Worm (Caenorhabditis elegans) whole organism, late embryonic: ENCODE results near the gene col-138.

ENCODE experiments used
- C38D4.7 ChIP-seq: fragments of 200-800 bp; sonication (Bioruptor generic); optimal IDR thresholded peaks from 2 replicates; lab custom pipeline; 2018; ENCODE audit warnings: mild to moderate bottlenecking, missing genetic modification characterization, moderate library complexity, missing compliant biosample characterization
- K02D7.2 ChIP-seq: sonication (generic microtip); optimal IDR thresholded peaks from 2 replicates; lab custom pipeline; 2017; ENCODE audit warnings: mild to moderate bottlenecking, missing genetic modification characterization, missing compliant biosample characterization
- ahr-1 ChIP-seq: sonication (generic microtip); optimal IDR thresholded peaks from 2 replicates; lab custom pipeline; 2016; ENCODE audit warnings: missing genetic modification characterization, missing compliant biosample characterization
- ceh-18 ChIP-seq: sonication (generic microtip); optimal IDR thresholded peaks from 2 replicates; lab custom pipeline; 2016; ENCODE audit warnings: missing genetic modification characterization, missing compliant biosample characterization
- ceh-22 ChIP-seq: sonication (generic microtip); optimal IDR thresholded peaks from 2 replicates; lab custom pipeline; 2017; ENCODE audit warnings: missing biosample characterization, missing genetic modification characterization
- ceh-24 ChIP-seq: sonication (generic microtip); optimal IDR thresholded peaks from 2 replicates; lab custom pipeline; 2016; ENCODE audit warnings: mild to moderate bottlenecking, missing genetic modification characterization, missing compliant biosample characterization
- ceh-30 ChIP-seq: fragments of 150-350 bp; optimal IDR thresholded peaks from 2 replicates; lab custom pipeline; 2014; ENCODE audit warnings: missing biosample characterization, missing genetic modification characterization
- ceh-45 ChIP-seq: fragments of 200-800 bp; sonication (Bioruptor generic); IDR thresholded peaks from 2 replicates; pipeline ENCODE4 v1.3.6; 2022; ENCODE audit warnings: missing genetic modification reagents, missing genetic modification characterization, missing compliant biosample characterization
- ceh-9 ChIP-seq: sonication (generic microtip); optimal IDR thresholded peaks from 2 replicates; lab custom pipeline; 2016; ENCODE audit warnings: mild to moderate bottlenecking, missing genetic modification characterization, inconsistent platforms, missing compliant biosample characterization
- elt-4 ChIP-seq: sonication (generic microtip); optimal IDR thresholded peaks from 2 replicates; lab custom pipeline; 2016; ENCODE audit warnings: missing genetic modification characterization, missing compliant biosample characterization
- gmeb-2 ChIP-seq: sonication (generic microtip); optimal IDR thresholded peaks from 2 replicates; lab custom pipeline; 2016; ENCODE audit warnings: missing genetic modification characterization, inconsistent platforms, missing compliant biosample characterization
- hlh-13 ChIP-seq: fragments of 200-800 bp; sonication (Bioruptor generic); optimal IDR thresholded peaks from 2 replicates; lab custom pipeline; 2018; ENCODE audit warnings: mild to moderate bottlenecking, missing genetic modification characterization, missing compliant biosample characterization
- hlh-15 ChIP-seq: sonication (generic microtip); optimal IDR thresholded peaks from 2 replicates; lab custom pipeline; 2016; ENCODE audit warnings: missing genetic modification characterization, missing compliant biosample characterization
- hlh-6 ChIP-seq: sonication (generic microtip); optimal IDR thresholded peaks from 2 replicates; lab custom pipeline; 2016; ENCODE audit warnings: missing genotype, missing genetic modification characterization, missing compliant biosample characterization
- hlh-8 ChIP-seq: sonication (generic microtip); optimal IDR thresholded peaks from 2 replicates; lab custom pipeline; 2016; ENCODE audit warnings: missing genotype, missing genetic modification characterization, missing compliant biosample characterization
- lin-11 ChIP-seq: fragments of 200-800 bp; sonication (Bioruptor generic); optimal IDR thresholded peaks from 2 replicates; lab custom pipeline; 2018; ENCODE audit warnings: mild to moderate bottlenecking, missing genetic modification characterization, missing compliant biosample characterization
- nhr-11 ChIP-seq: fragments of 150-350 bp; optimal IDR thresholded peaks from 2 replicates; lab custom pipeline; 2014; ENCODE audit warnings: missing biosample characterization, missing genetic modification characterization
- pag-3 ChIP-seq: sonication (generic microtip); optimal IDR thresholded peaks from 2 replicates; lab custom pipeline; 2016; ENCODE audit warnings: missing compliant biosample characterization, missing genetic modification characterization, borderline replicate concordance
- pax-1 ChIP-seq: fragments of 150-350 bp; optimal IDR thresholded peaks from 2 replicates; lab custom pipeline; 2014; ENCODE audit warnings: missing biosample characterization, missing genetic modification characterization
- tbx-2 ChIP-seq: sonication (generic microtip); optimal IDR thresholded peaks from 2 replicates; lab custom pipeline; 2016; ENCODE audit warnings: missing genetic modification characterization, missing compliant biosample characterization
- tbx-7 ChIP-seq: sonication (generic microtip); optimal IDR thresholded peaks from 2 replicates; lab custom pipeline; 2016; ENCODE audit warnings: missing genotype, missing genetic modification characterization, missing compliant biosample characterization
- unc-42 ChIP-seq: sonication (generic microtip); optimal IDR thresholded peaks from 2 replicates; lab custom pipeline; 2016; ENCODE audit warnings: missing genotype, missing genetic modification characterization, missing compliant biosample characterization
- unc-55 ChIP-seq: sonication (generic microtip); optimal IDR thresholded peaks from 2 replicates; lab custom pipeline; 2017; ENCODE audit warnings: missing biosample characterization, missing genetic modification reagents, missing genetic modification characterization

Gene col-138

ce11 chrIV:17153002-17153401, 30.5 kb downstream of the col-138 start:
- no peak for TF ChIP-seq hlh-8 (tag; lab: Kevin White, UChicago)

DNA sequence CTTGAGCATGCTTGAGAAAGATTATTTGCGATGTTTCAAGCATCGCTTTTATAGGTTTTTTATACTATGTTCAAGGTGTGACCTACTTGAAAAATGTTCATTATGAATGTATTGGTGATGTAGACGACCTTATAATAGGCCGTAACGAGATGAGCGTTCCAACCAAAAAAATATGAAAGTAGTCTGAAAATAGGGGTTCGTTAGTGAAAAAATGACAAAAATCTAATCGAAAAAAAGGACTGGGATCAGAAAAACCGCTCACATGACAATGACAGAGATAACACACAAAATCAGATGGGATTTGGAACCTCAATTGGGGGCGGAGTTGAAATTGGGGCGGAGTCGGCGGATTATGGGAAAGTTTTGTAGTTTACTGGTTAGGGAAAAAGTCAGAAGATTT, 32.7 kb downstream of the col-138 start, which contains the start of gene Y116A8C.40:
Gene Y116A8C.40, minus strand, starts transcription at position 101 of the 400 bp plus-strand sequence.
- no peak for TF ChIP-seq tbx-2
- no peak for TF ChIP-seq ceh-45
- no peak for TF ChIP-seq ahr-1 (tag; lab: Kevin White, UChicago)
- TF ChIP-seq pax-1 (tag; lab: Kevin White, UChicago): no peak
- TF ChIP-seq nhr-11 (tag; lab: Kevin White, UChicago): no peak
- no peak for TF ChIP-seq unc-42 (tag; lab: Kevin White, UChicago)
- TF ChIP-seq ceh-9 (tag; lab: Kevin White, UChicago): no peak
- no peak for TF ChIP-seq hlh-15 (tag; lab: Kevin White, UChicago)
- no peak for TF ChIP-seq unc-55 (GFP tag; lab: Kevin White, UChicago)

ce11 chrIV:17150418-17150817, 33.1 kb downstream of the col-138 start:
- TF ChIP-seq ceh-24 (no peak), tbx-7 (no peak), unc-55 (GFP tag; lab: Kevin White, UChicago) (no peak), ceh-30 (no peak), unc-42 (tag; lab: Kevin White, UChicago) (no peak), lin-11 (tag; lab: Kevin White, UChicago) (no peak), hlh-6 (tag; lab: Kevin White, UChicago) (no peak), elt-4 (tag; lab: Kevin White, UChicago) (no peak), ceh-18 (no peak), hlh-13 (GFP tag; lab: Kevin White, UChicago) (no peak), ceh-22 (tag; lab: Kevin White, UChicago) (no peak), gmeb-2 (tag; lab: Kevin White, UChicago) (no peak), C38D4.7 (GFP tag; lab: Kevin White, UChicago) (no peak), ahr-1 (tag; lab: Kevin White, UChicago) (no peak), pag-3 (tag; lab: Kevin White, UChicago) (no peak), K02D7.2 (tag; lab: Kevin White, UChicago) (no peak)
